Fruit fly (Drosophila melanogaster): ENCODE measurements around the gene CG9396.

Gene CG9396

DNA sequence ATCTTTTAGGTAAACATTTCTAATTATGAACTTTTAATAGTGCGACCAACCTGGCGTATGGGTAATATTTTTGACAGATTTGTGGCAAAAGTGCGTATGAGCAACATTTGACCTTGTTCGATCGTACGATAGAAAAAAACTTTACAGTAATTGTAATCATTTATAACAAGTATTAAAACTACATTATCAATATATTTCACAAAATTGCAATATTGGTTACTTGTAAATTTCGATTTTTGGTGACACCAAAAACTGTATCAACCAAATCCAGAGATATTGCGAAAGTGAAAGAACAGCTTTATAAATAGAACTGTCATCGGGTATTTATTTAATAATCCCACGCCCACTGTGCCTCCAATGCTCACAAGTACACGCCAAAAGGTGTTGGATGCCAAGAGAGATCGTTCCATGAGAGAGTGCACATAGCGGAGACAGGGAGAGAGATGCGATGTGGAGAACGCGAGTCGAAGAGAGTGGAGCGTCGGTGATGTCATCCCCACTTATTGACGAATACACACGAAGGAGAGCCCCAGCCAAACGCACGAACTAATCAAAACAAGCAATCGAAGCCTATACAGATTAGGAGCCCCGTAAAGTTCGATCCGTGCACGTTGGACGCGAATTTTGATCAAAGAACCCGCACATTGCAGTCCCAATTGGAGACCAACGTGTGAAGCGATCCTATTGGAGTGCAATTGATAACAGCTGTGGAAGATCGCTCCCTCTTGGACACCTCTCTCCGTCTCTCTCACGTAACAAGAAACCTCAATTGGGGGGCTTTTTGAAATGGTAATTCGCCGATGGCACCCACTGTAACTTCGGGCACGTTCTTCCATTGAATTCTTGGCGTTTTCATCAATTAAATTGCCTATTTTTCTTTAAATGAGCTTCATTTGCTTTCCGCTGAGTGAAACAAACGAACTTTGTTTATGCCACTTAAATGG, 38.0 kb downstream of the CG9396 start (continued):
- TF ChIP-seq BtbVII (GFP tag; optimal IDR thresholded peaks at IDR 0.05) (peak; percentile 99), klu (GFP tag; IDR thresholded peaks at IDR 0.05) (peak; percentile 92), lola (GFP tag; optimal IDR thresholded peaks at IDR 0.05) (peak in 1 of 3 experiments; percentile 95), Bgb (GFP tag; IDR thresholded peaks at IDR 0.05; ENCODE audit: partially characterized antibody) (peak; percentile 23; the same call in 1 of the 2 replicates), Gug (GFP tag; IDR thresholded peaks at IDR 0.05) (peak; percentile 88), CG16815 (GFP tag; optimal IDR thresholded peaks at IDR 0.05) (peak; percentile 96), Kr (GFP tag; optimal IDR thresholded peaks at IDR 0.05) (no peak), E2f1 (GFP tag; IDR thresholded peaks at IDR 0.05) (peak; percentile 83), aop (GFP tag; IDR thresholded peaks at IDR 0.05) (0 out of 2 replicates have a peak, but pooled peaks have one; percentile 35), CG15601 (tag; optimal IDR thresholded peaks at IDR 0.05) (peak; percentile 86), CG5180 (GFP tag; optimal IDR thresholded peaks at IDR 0.05) (peak; percentile 84), wdn (GFP tag; IDR thresholded peaks at IDR 0.05) (peak; percentile 84), CG6683 (GFP tag; optimal IDR thresholded peaks at IDR 0.05) (peak; percentile 94), CG4404 (GFP tag; IDR thresholded peaks at IDR 0.05) (peak; percentile 86), scrt (GFP tag; optimal IDR thresholded peaks at IDR 0.05) (peak; percentile 92), dimm (GFP tag; IDR thresholded peaks at IDR 0.05) (peak; percentile 40), usp (GFP tag; optimal IDR thresholded peaks at IDR 0.05) (no peak), Awh (GFP tag; IDR thresholded peaks at IDR 0.05) (peak; percentile 66; the same call in 1 of the 2 replicates), CG2875 (GFP tag; optimal IDR thresholded peaks at IDR 0.05) (peak; percentile 96), chm (GFP tag; IDR thresholded peaks at IDR 0.05) (peak; percentile 58; the same call in 1 of the 2 replicates), Atf6 (GFP tag; IDR thresholded peaks at IDR 0.05) (peak; percentile 93), YL-1 (GFP tag; optimal IDR thresholded peaks at IDR 0.05) (peak; percentile 85), run (tag; optimal IDR thresholded peaks at IDR 0.05) (peak; percentile 93), gfzf (GFP tag; optimal IDR thresholded peaks at IDR 0.05) (peak; percentile 7), sd (tag; optimal IDR thresholded peaks at IDR 0.05) (peak; percentile 79), unc-4 (GFP tag; IDR thresholded peaks at IDR 0.05; ENCODE audit: partially characterized antibody) (0 out of 2 replicates have a peak, but pooled peaks have one; percentile 25), CG2129 (GFP tag; IDR thresholded peaks at IDR 0.05; ENCODE audit: partially characterized antibody) (no peak), slou (GFP tag; optimal IDR thresholded peaks at IDR 0.05) (peak; percentile 84), Hr78 (GFP tag; optimal IDR thresholded peaks at IDR 0.05) (peak in 1 of 2 experiments; percentile 94), slbo (GFP tag; IDR thresholded peaks at IDR 0.05) (peak; percentile 90), CG12236 (GFP tag; optimal IDR thresholded peaks at IDR 0.05) (peak; percentile 69), seq (GFP tag; IDR thresholded peaks at IDR 0.05) (peak; percentile 91), gem (tag; optimal IDR thresholded peaks at IDR 0.05) (peak; percentile 98), Oaz (GFP tag; IDR thresholded peaks at IDR 0.05) (peak; percentile 75), psq (GFP tag; optimal IDR thresholded peaks at IDR 0.05) (peak; percentile 65), Adf1 (GFP tag; IDR thresholded peaks at IDR 0.05) (peak; percentile 28; the same call in 1 of the 2 replicates), pzg (GFP tag; optimal IDR thresholded peaks at IDR 0.05) (peak; percentile 17), trh (GFP tag; optimal IDR thresholded peaks at IDR 0.05) (peak; percentile 89), Ssrp (tag; optimal IDR thresholded peaks at IDR 0.05) (peak; percentile 92), CG31224 (GFP tag; IDR thresholded peaks at IDR 0.05) (peak; percentile 81; the same call in 1 of the 2 replicates), CG11695 (GFP tag; IDR thresholded peaks at IDR 0.05) (peak; percentile 94), CG17802 (tag; optimal IDR thresholded peaks at IDR 0.05) (peak; percentile 74), CG13894 (tag; optimal IDR thresholded peaks at IDR 0.05) (peak; percentile 87), sens-2 (GFP tag; IDR thresholded peaks at IDR 0.05) (peak; percentile 33; the same call in 1 of the 2 replicates), odd (GFP tag; optimal IDR thresholded peaks at IDR 0.05) (peak; percentile 98), CG10267 (tag; optimal IDR thresholded peaks at IDR 0.05) (peak; percentile 92), HHEX (GFP tag; optimal IDR thresholded peaks at IDR 0.05) (peak; percentile 97)

All from whole organism, embryonic.